Fruit fly (Drosophila melanogaster) whole organism, embryonic: ENCODE data around the gene rut.

Experiments used
- BEAF-32 ChIP-seq: fragments of 200-800 bp; sonication (Bioruptor generic); optimal IDR thresholded peaks from 3 replicates; lab custom pipeline; 2017; ENCODE audit warnings: missing biosample characterization, missing genetic modification characterization, mild to moderate bottlenecking, moderate library complexity, missing genetic modification reagents
- CG11695 ChIP-seq: fragments of 200-800 bp; sonication (Bioruptor generic); IDR thresholded peaks from 3 replicates; pipeline ENCODE4 v1.3.6; 2022; ENCODE audit warnings: missing biosample characterization, missing genetic modification characterization
- CG11696 ChIP-seq: fragments of 200-800 bp; sonication (Bioruptor generic); IDR thresholded peaks from 2 replicates; pipeline ENCODE4 v1.3.6; 2022; ENCODE audit warnings: missing biosample characterization, missing genetic modification characterization
- CG12299 ChIP-seq: fragments of 200-800 bp; sonication (Bioruptor generic); optimal IDR thresholded peaks from 2 replicates; lab custom pipeline; 2018; ENCODE audit warnings: missing biosample characterization, mild to moderate bottlenecking, missing genetic modification characterization
- CG13775 ChIP-seq: fragments of 200-800 bp; sonication (Bioruptor generic); optimal IDR thresholded peaks from 3 replicates; lab custom pipeline; 2017; ENCODE audit warnings: missing biosample characterization, mild to moderate bottlenecking, missing genetic modification characterization
- CG14050 ChIP-seq: fragments of 200-800 bp; sonication (Bioruptor generic); IDR thresholded peaks from 3 replicates; pipeline ENCODE4 v1.3.6; 2022; ENCODE audit warnings: missing biosample characterization, missing genetic modification characterization
- CG16863 ChIP-seq: fragments of 200-800 bp; sonication (Bioruptor generic); optimal IDR thresholded peaks from 3 replicates; lab custom pipeline; 2016; ENCODE audit warnings: missing biosample characterization, missing genetic modification characterization
- CG18599 ChIP-seq: fragments of 200-800 bp; sonication (Bioruptor generic); optimal IDR thresholded peaks from 3 replicates; lab custom pipeline; 2017; ENCODE audit warnings: missing biosample characterization, missing genetic modification characterization, mild to moderate bottlenecking, moderate library complexity, missing genetic modification reagents
- CG2120 ChIP-seq: fragments of 200-800 bp; sonication (Bioruptor generic); optimal IDR thresholded peaks from 3 replicates; lab custom pipeline; 2016; ENCODE audit warnings: missing biosample characterization, missing genetic modification characterization
- CG31441 ChIP-seq: fragments of 200-800 bp; sonication (Bioruptor generic); IDR thresholded peaks from 2 replicates; pipeline ENCODE4 v1.3.6; 2022; ENCODE audit warnings: missing biosample characterization, missing genetic modification characterization
- CG3407 ChIP-seq: fragments of 200-800 bp; sonication (Bioruptor generic); optimal IDR thresholded peaks from 2 replicates; lab custom pipeline; 2018; ENCODE audit warnings: missing biosample characterization, mild to moderate bottlenecking, missing genetic modification characterization
- CG3838 ChIP-seq: fragments of 200-800 bp; sonication (Bioruptor generic); optimal IDR thresholded peaks from 3 replicates; lab custom pipeline; 2016; ENCODE audit warnings: missing biosample characterization, missing genetic modification characterization
- CG6689 ChIP-seq: fragments of 200-800 bp; sonication (Bioruptor generic); IDR thresholded peaks from 2 replicates; pipeline ENCODE4 v1.3.6; 2022; ENCODE audit warnings: missing biosample characterization, missing genetic modification characterization
- CG6813 ChIP-seq: fragments of 200-800 bp; sonication (Bioruptor generic); optimal IDR thresholded peaks from 2 replicates; lab custom pipeline; 2017; ENCODE audit warnings: missing biosample characterization, missing genetic modification characterization, mild to moderate bottlenecking, moderate library complexity, missing genetic modification reagents
- CG7357 ChIP-seq: fragments of 200-800 bp; sonication (Bioruptor generic); IDR thresholded peaks from 3 replicates; pipeline ENCODE4 v1.3.6; 2022; ENCODE audit warnings: missing biosample characterization, missing genetic modification characterization
- CG8388 ChIP-seq: fragments of 200-800 bp; sonication (Bioruptor generic); optimal IDR thresholded peaks from 2 replicates; lab custom pipeline; 2019; ENCODE audit warnings: missing biosample characterization, mild to moderate bottlenecking, missing genetic modification characterization, moderate library complexity
- CoRest ChIP-seq: fragments of 200-800 bp; sonication (Bioruptor generic); optimal IDR thresholded peaks from 3 replicates; lab custom pipeline; 2018; ENCODE audit warnings: missing biosample characterization, mild to moderate bottlenecking, missing genetic modification characterization, moderate library complexity
- Dfd ChIP-seq, 2 experiments: fragments of >200 bp; optimal IDR thresholded peaks; 2 replicates each; lab custom pipeline; 2017; ENCODE audit warnings: missing biosample characterization in 2 of 2, missing genetic modification characterization in 2 of 2
- Fer2 ChIP-seq: fragments of 200-800 bp; sonication (Bioruptor generic); optimal IDR thresholded peaks from 2 replicates; lab custom pipeline; 2018; ENCODE audit warnings: missing biosample characterization, mild to moderate bottlenecking, missing genetic modification characterization, moderate library complexity
- HLHmδ ChIP-seq: fragments of 200-800 bp; sonication (Bioruptor generic); optimal IDR thresholded peaks from 2 replicates; lab custom pipeline; 2018; ENCODE audit warnings: missing biosample characterization, mild to moderate bottlenecking, missing genetic modification characterization, moderate library complexity
- Hr51 ChIP-seq, 2 experiments: fragments of 200-800 bp; sonication (Bioruptor generic); optimal IDR thresholded peaks; 2 replicates in 1 of 2; 3 replicates in 1 of 2; lab custom pipeline; 2016 to 2018; ENCODE audit warnings: missing biosample characterization in 2 of 2, missing genetic modification characterization in 2 of 2, mild to moderate bottlenecking in 1 of 2, moderate library complexity in 1 of 2
- MESR4 ChIP-seq: fragments of 200-800 bp; sonication (Bioruptor generic); optimal IDR thresholded peaks from 2 replicates; lab custom pipeline; 2018; ENCODE audit warnings: missing biosample characterization, mild to moderate bottlenecking, missing genetic modification characterization, moderate library complexity
- Max ChIP-seq: fragments of 200-800 bp; sonication (Bioruptor generic); optimal IDR thresholded peaks from 2 replicates; lab custom pipeline; 2016; ENCODE audit warnings: missing biosample characterization, mild to moderate bottlenecking, missing genetic modification characterization
- Oaz ChIP-seq: fragments of 200-800 bp; sonication (Bioruptor generic); IDR thresholded peaks from 2 replicates; pipeline ENCODE4 v1.3.6; 2022; ENCODE audit warnings: missing biosample characterization, missing genetic modification characterization
- Oli ChIP-seq: fragments of 200-800 bp; sonication (Bioruptor generic); optimal IDR thresholded peaks from 2 replicates; lab custom pipeline; 2018; ENCODE audit warnings: missing biosample characterization, mild to moderate bottlenecking, missing genetic modification characterization, moderate library complexity
- PHDP ChIP-seq: fragments of 200-800 bp; sonication (Bioruptor generic); optimal IDR thresholded peaks from 3 replicates; lab custom pipeline; 2018; ENCODE audit warnings: missing biosample characterization, mild to moderate bottlenecking, missing genetic modification characterization, moderate library complexity
- Pdp1 ChIP-seq, 2 experiments: fragments of 200-800 bp; sonication (Bioruptor generic); optimal IDR thresholded peaks; 3 replicates each; lab custom pipeline; 2016; ENCODE audit warnings: missing biosample characterization in 2 of 2, missing genetic modification characterization in 2 of 2, mild to moderate bottlenecking in 1 of 2, moderate library complexity in 1 of 2
- Usf ChIP-seq: fragments of 200-800 bp; sonication (Bioruptor generic); optimal IDR thresholded peaks from 2 replicates; lab custom pipeline; 2017; ENCODE audit warnings: missing genotype, missing biosample characterization, missing genetic modification characterization
- Xrp1 ChIP-seq: fragments of 200-800 bp; sonication (Bioruptor generic); IDR thresholded peaks from 2 replicates; pipeline ENCODE4 v1.3.6; 2022; ENCODE audit warnings: missing biosample characterization, missing genetic modification characterization
- ara ChIP-seq: fragments of 200-800 bp; sonication (Bioruptor generic); IDR thresholded peaks from 2 replicates; pipeline ENCODE4 v1.3.6; 2022; ENCODE audit warnings: missing biosample characterization, missing genetic modification characterization
- az2 ChIP-seq: fragments of 200-800 bp; sonication (Bioruptor generic); optimal IDR thresholded peaks from 3 replicates; lab custom pipeline; 2016; ENCODE audit warnings: missing biosample characterization, missing genetic modification characterization
- bab2 ChIP-seq: fragments of 200-800 bp; sonication (Bioruptor generic); optimal IDR thresholded peaks from 2 replicates; lab custom pipeline; 2016; ENCODE audit warnings: missing biosample characterization, missing genetic modification characterization
- btn ChIP-seq: fragments of 200-800 bp; sonication (Bioruptor generic); optimal IDR thresholded peaks from 2 replicates; lab custom pipeline; 2016; ENCODE audit warnings: missing biosample characterization, missing genetic modification characterization
- chm ChIP-seq: fragments of 200-800 bp; sonication (Bioruptor generic); IDR thresholded peaks from 2 replicates; pipeline ENCODE4 v1.3.6; 2022; ENCODE audit warnings: missing biosample characterization, missing genetic modification characterization
- disco-r ChIP-seq: fragments of 200-800 bp; sonication (Bioruptor generic); optimal IDR thresholded peaks from 2 replicates; lab custom pipeline; 2016; ENCODE audit warnings: missing biosample characterization, missing genetic modification characterization
- esg ChIP-seq: fragments of 200-800 bp; sonication (Bioruptor generic); conservative IDR thresholded peaks from 2 replicates; pipeline ENCODE4 v1.3.6; 2022; ENCODE audit warnings: missing biosample characterization, missing genetic modification characterization
- fu2 ChIP-seq: fragments of 200-800 bp; sonication (Bioruptor generic); optimal IDR thresholded peaks from 2 replicates; lab custom pipeline; 2016; ENCODE audit warnings: missing biosample characterization, missing genetic modification characterization
- ham ChIP-seq: fragments of 200-800 bp; sonication (Bioruptor generic); IDR thresholded peaks from 2 replicates; pipeline ENCODE4 v1.3.6; 2022; ENCODE audit warnings: missing biosample characterization, missing genetic modification characterization
- klu ChIP-seq: fragments of 200-800 bp; sonication (Bioruptor generic); IDR thresholded peaks from 2 replicates; pipeline ENCODE4 v1.3.6; 2022; ENCODE audit warnings: missing biosample characterization, missing genetic modification characterization
- mam ChIP-seq: fragments of 200-800 bp; sonication (Bioruptor generic); optimal IDR thresholded peaks from 3 replicates; lab custom pipeline; 2016; ENCODE audit warnings: missing biosample characterization, missing genetic modification characterization
- oc ChIP-seq: fragments of 200-800 bp; sonication (Bioruptor generic); optimal IDR thresholded peaks from 2 replicates; lab custom pipeline; 2018; ENCODE audit warnings: missing biosample characterization, mild to moderate bottlenecking, missing genetic modification characterization, moderate library complexity
- peb ChIP-seq: fragments of 200-800 bp; sonication (Bioruptor generic); IDR thresholded peaks from 2 replicates; pipeline ENCODE4 v1.3.6; 2022; ENCODE audit warnings: missing biosample characterization, missing genetic modification characterization
- repo ChIP-seq: fragments of 200-800 bp; sonication (Bioruptor generic); optimal IDR thresholded peaks from 2 replicates; lab custom pipeline; 2016; ENCODE audit warnings: missing biosample characterization, missing genetic modification characterization
- sens-2 ChIP-seq: fragments of 200-800 bp; sonication (Bioruptor generic); IDR thresholded peaks from 2 replicates; pipeline ENCODE4 v1.3.6; 2022; ENCODE audit warnings: missing biosample characterization, missing genetic modification characterization
- ssp ChIP-seq: fragments of 200-800 bp; sonication (Bioruptor generic); IDR thresholded peaks from 2 replicates; pipeline ENCODE4 v1.3.6; 2022; ENCODE audit warnings: missing biosample characterization, missing genetic modification characterization
- tio ChIP-seq: fragments of 200-800 bp; sonication (Bioruptor generic); optimal IDR thresholded peaks from 2 replicates; lab custom pipeline; 2017; ENCODE audit warnings: missing biosample characterization, missing genetic modification characterization, inconsistent platforms
- twi ChIP-seq: fragments of 200-800 bp; optimal IDR thresholded peaks from 2 replicates; lab custom pipeline; 2019; ENCODE audit warnings: missing biosample characterization, mild to moderate bottlenecking, missing genetic modification characterization, moderate library complexity

rut gene

dm6 chrX:14848755-14849354 lies 23.0 kb upstream of the rut start, which contains the start of gene CG9522 (continued):
- peak; percentile 71 for TF ChIP-seq CG18599
- peak; percentile 50 to 52 for TF ChIP-seq Pdp1 (GFP tag; optimal IDR thresholded peaks at IDR 0.05; lab: Kevin White, UChicago)
- TF ChIP-seq ara, result peak; percentile 75
- TF ChIP-seq CG6813 (GFP tag; lab: Kevin White, UChicago), result peak; percentile 67
- peak; percentile 53 for TF ChIP-seq klu
- peak; percentile 61 for TF ChIP-seq CG2120 (GFP tag; lab: Kevin White, UChicago)
- peak; percentile 72 for TF ChIP-seq Oli
- peak; percentile 13 to 58 for TF ChIP-seq Hr51 (GFP tag; optimal IDR thresholded peaks at IDR 0.05; lab: Kevin White, UChicago)
- TF ChIP-seq twi, result peak; percentile 40
- TF ChIP-seq disco-r (GFP tag; lab: Kevin White, UChicago), result no peak
- peak; percentile 60; the same call in 1 of the 2 replicates for TF ChIP-seq CG11696 (GFP tag; lab: Robert Waterston, UW)
- no peak for TF ChIP-seq fu2 (GFP tag; lab: Kevin White, UChicago)
- TF ChIP-seq sens-2 (GFP tag; lab: Robert Waterston, UW), result peak; percentile 78
- TF ChIP-seq HLHmδ (GFP tag; lab: Kevin White, UChicago), result no peak
- no peak for TF ChIP-seq Dfd (GFP tag; optimal IDR thresholded peaks at IDR 0.05; lab: Kevin White, UChicago)
- peak; percentile 58; the same call in 2 of the 3 replicates for TF ChIP-seq CG11695 (GFP tag; lab: Robert Waterston, UW)
- peak; percentile 52 for TF ChIP-seq CoRest
- peak; percentile 77 for TF ChIP-seq oc (tag; lab: Kevin White, UChicago)
- TF ChIP-seq Max (GFP tag; lab: Kevin White, UChicago), result peak; percentile 28
- no peak for TF ChIP-seq MESR4 (GFP tag; lab: Kevin White, UChicago)
- peak; percentile 66 for TF ChIP-seq CG6689 (GFP tag; lab: Robert Waterston, UW)
- peak; percentile 55 for TF ChIP-seq CG13775 (GFP tag; lab: Kevin White, UChicago)
- TF ChIP-seq BEAF-32 (GFP tag; lab: Kevin White, UChicago), result no peak
- peak; percentile 83 for TF ChIP-seq chm
- TF ChIP-seq esg (GFP tag; lab: Robert Waterston, UW), result peak; percentile 68
- no peak for TF ChIP-seq ham (GFP tag; lab: Robert Waterston, UW)
- TF ChIP-seq CG3407 (GFP tag; lab: Kevin White, UChicago), result peak; percentile 68
- peak; percentile 34; the same call in 1 of the 3 replicates for TF ChIP-seq CG14050 (GFP tag; lab: Robert Waterston, UW)
- TF ChIP-seq Usf (GFP tag; lab: Kevin White, UChicago), result peak; percentile 35
- TF ChIP-seq CG16863 (GFP tag; lab: Kevin White, UChicago), result peak; percentile 41
- TF ChIP-seq CG8388 (GFP tag; lab: Kevin White, UChicago), result peak; percentile 74
- no peak for TF ChIP-seq bab2 (GFP tag; lab: Kevin White, UChicago)
- TF ChIP-seq az2, result peak; percentile 68
- TF ChIP-seq peb (GFP tag; lab: Robert Waterston, UW), result peak; percentile 68
- peak; percentile 27 for TF ChIP-seq mam
- TF ChIP-seq btn (GFP tag; lab: Kevin White, UChicago), result peak; percentile 6
- TF ChIP-seq repo (GFP tag; lab: Kevin White, UChicago), result no peak
- peak; percentile 75 for TF ChIP-seq PHDP (tag; lab: Kevin White, UChicago)
- peak; percentile 54 for TF ChIP-seq tio (GFP tag; lab: Kevin White, UChicago)
- TF ChIP-seq CG12299 (tag; lab: Kevin White, UChicago), result peak; percentile 33
- TF ChIP-seq Oaz, result 0 out of 2 replicates have a peak, but pooled peaks have one; percentile 40
- TF ChIP-seq Fer2 (tag; lab: Kevin White, UChicago), result peak; percentile 25
- peak; percentile 59 for TF ChIP-seq ssp (GFP tag; lab: Robert Waterston, UW)
- TF ChIP-seq Xrp1, result peak; percentile 86
- peak; percentile 70 for TF ChIP-seq CG31441 (GFP tag; lab: Robert Waterston, UW)
- TF ChIP-seq CG3838 (GFP tag; lab: Kevin White, UChicago), result no peak
- peak; percentile 53; the same call in 2 of the 3 replicates for TF ChIP-seq CG7357 (GFP tag; lab: Robert Waterston, UW)
